Worm (Caenorhabditis elegans) whole organism, L4 larva: Measurements from ENCODE around the gene ZK262.19.

ENCODE experiments used
- mdl-1 ChIP-seq, 2 experiments: fragments of 150-350 bp in 1 of 2; sonication (generic microtip) in 1 of 2; optimal IDR thresholded peaks; 2 replicates each; lab custom pipeline; 2014 to 2017; ENCODE audit warnings: missing biosample characterization in 2 of 2, missing genetic modification characterization in 2 of 2
- nhr-11 ChIP-seq: fragments of 150-350 bp; optimal IDR thresholded peaks from 2 replicates; lab custom pipeline; 2014; ENCODE audit warnings: missing biosample characterization, missing genetic modification characterization
- nhr-25 ChIP-seq: sonication (generic microtip); optimal IDR thresholded peaks from 2 replicates; lab custom pipeline; 2017; ENCODE audit warnings: missing genetic modification characterization, mild to moderate bottlenecking, missing compliant biosample characterization, antibody characterized with exemption, moderate library complexity, borderline replicate concordance; ENCODE audit not compliant: insufficient read depth
- nhr-76 ChIP-seq: fragments of 150-350 bp; optimal IDR thresholded peaks from 2 replicates; lab custom pipeline; 2014; ENCODE audit warnings: missing biosample characterization, missing genetic modification characterization

ce11 chrV:18426280-18426679 is 836 bp upstream of the ZK262.19 start, which contains the start of gene srw-83:
- TF ChIP-seq nhr-25 (tag; lab: Kevin White, UChicago) (no peak), nhr-11 (tag; lab: Kevin White, UChicago) (no peak), mdl-1 (tag; optimal IDR thresholded peaks at IDR 0.05; lab: Kevin White, UChicago) (no peak), nhr-76 (tag; lab: Kevin White, UChicago) (no peak)
